Fruit fly (Drosophila melanogaster) Kc167 (cell line): ENCODE measurements around the gene Cp15.

Experiments used
- h ChIP-seq: fragments of >200 bp; optimal IDR thresholded peaks from 3 replicates; lab custom pipeline; 2018; ENCODE audit warnings: missing external identifiers
- psq ChIP-seq: fragments of >200 bp; optimal IDR thresholded peaks from 2 replicates; lab custom pipeline; 2017; ENCODE audit warnings: missing external identifiers
- ttk ChIP-seq: sonication (Bioruptor generic); optimal IDR thresholded peaks from 2 replicates; lab custom pipeline; 2017; ENCODE audit warnings: missing external identifiers

- TF ChIP-seq psq (lab: Kevin White, UChicago) (no peak), ttk (lab: Kevin White, UChicago) (no peak), h (lab: Kevin White, UChicago) (no peak)
Measured at dm6 chr3L:8731494-8731994, 3.3 kb downstream of the Cp15 start, which contains the start of gene Cp16.
